Fruit fly (Drosophila melanogaster) whole organism, wandering third instar larva: Measurements from ENCODE around the gene CG42337.

Source experiments
- Abd-B ChIP-seq: fragments of >200 bp; optimal IDR thresholded peaks from 2 replicates; lab custom pipeline; 2017; ENCODE audit warnings: missing biosample characterization, missing genetic modification characterization
- CrebA ChIP-seq: fragments of 200-800 bp; sonication (Bioruptor generic); optimal IDR thresholded peaks from 2 replicates; lab custom pipeline; 2016; ENCODE audit warnings: missing biosample characterization, mild to moderate bottlenecking, missing genetic modification characterization, borderline replicate concordance
- Dif ChIP-seq: fragments of 200-275, 200-300 bp; sonication (Bioruptor generic); optimal IDR thresholded peaks from 2 replicates; lab custom pipeline; 2018; ENCODE audit warnings: missing biosample characterization, missing genetic modification characterization; ENCODE audit not compliant: partially characterized antibody
- GATAd ChIP-seq: sonication (Bioruptor generic); optimal IDR thresholded peaks from 2 replicates; lab custom pipeline; 2016; ENCODE audit warnings: missing biosample characterization, missing genetic modification characterization
- HLH106 ChIP-seq: fragments of 200-800 bp; optimal IDR thresholded peaks from 3 replicates; lab custom pipeline; 2019; ENCODE audit warnings: missing biosample characterization, mild to moderate bottlenecking, missing genetic modification characterization, moderate library complexity
- Hnf4 ChIP-seq: fragments of 200-800 bp; sonication (Bioruptor generic); optimal IDR thresholded peaks from 2 replicates; lab custom pipeline; 2016; ENCODE audit warnings: missing biosample characterization, mild to moderate bottlenecking, missing genetic modification characterization
- Hr78 ChIP-seq: fragments of >200 bp; optimal IDR thresholded peaks from 2 replicates; lab custom pipeline; 2017; ENCODE audit warnings: missing biosample characterization, missing genetic modification characterization
- Hr83 ChIP-seq: fragments of 200-300 bp; sonication (Bioruptor generic); optimal IDR thresholded peaks from 2 replicates; lab custom pipeline; 2016; ENCODE audit warnings: missing biosample characterization, mild to moderate bottlenecking, missing genetic modification characterization, moderate library complexity; ENCODE audit not compliant: poor library complexity, severe bottlenecking
- Jra ChIP-seq: sonication (Bioruptor generic); optimal IDR thresholded peaks from 2 replicates; lab custom pipeline; 2016; ENCODE audit warnings: missing biosample characterization, missing genetic modification characterization
- Mio ChIP-seq: sonication (Bioruptor generic); optimal IDR thresholded peaks from 2 replicates; lab custom pipeline; 2016; ENCODE audit warnings: missing biosample characterization, missing genetic modification characterization
- Myc ChIP-seq: fragments of >200 bp; optimal IDR thresholded peaks from 2 replicates; lab custom pipeline; 2017
- N ChIP-seq: fragments of >200 bp; optimal IDR thresholded peaks from 2 replicates; lab custom pipeline; 2018; ENCODE audit warnings: missing biosample characterization, missing external identifiers, missing genetic modification characterization
- OdsH ChIP-seq: fragments of 200-800 bp; sonication (Bioruptor generic); optimal IDR thresholded peaks from 2 replicates; lab custom pipeline; 2016; ENCODE audit warnings: missing biosample characterization, mild to moderate bottlenecking, missing genetic modification characterization
- Rel ChIP-seq, 2 experiments: fragments of 200-800 bp; sonication (Bioruptor generic) in 1 of 2; optimal IDR thresholded peaks; 2 replicates in 1 of 2; 3 replicates in 1 of 2; lab custom pipeline; 2016 to 2019; ENCODE audit warnings: mild to moderate bottlenecking in 2 of 2, missing biosample characterization in 2 of 2, missing genetic modification characterization in 2 of 2, moderate library complexity in 1 of 2
- Sp1 ChIP-seq: fragments of 200-800 bp; sonication (Bioruptor generic); optimal IDR thresholded peaks from 3 replicates; lab custom pipeline; 2019; ENCODE audit warnings: missing biosample characterization, mild to moderate bottlenecking, missing genetic modification characterization, moderate library complexity
- Vsx2 ChIP-seq: fragments of 200-300, 225-300 bp; sonication (Bioruptor generic); optimal IDR thresholded peaks from 2 replicates; lab custom pipeline; 2018; ENCODE audit warnings: missing biosample characterization, missing genetic modification characterization; ENCODE audit not compliant: partially characterized antibody
- br ChIP-seq: fragments of 200-800 bp; sonication (Bioruptor generic); optimal IDR thresholded peaks from 2 replicates; lab custom pipeline; 2016; ENCODE audit warnings: missing biosample characterization, missing genetic modification characterization
- brk ChIP-seq: fragments of 200-800 bp; sonication (Bioruptor generic); optimal IDR thresholded peaks from 2 replicates; lab custom pipeline; 2016; ENCODE audit warnings: missing biosample characterization, mild to moderate bottlenecking, missing genetic modification characterization
- dl ChIP-seq, 2 experiments: fragments of 175-275, 200-275 bp in 1 of 2; fragments of 200-275 bp in 1 of 2; sonication (Bioruptor generic); optimal IDR thresholded peaks; lab custom pipeline; 2018; ENCODE audit warnings: mild to moderate bottlenecking in 2 of 2, missing biosample characterization in 2 of 2, missing genetic modification characterization in 2 of 2, moderate library complexity in 2 of 2; ENCODE audit not compliant: partially characterized antibody in 2 of 2, insufficient read depth in 1 of 2
- dmrt93B ChIP-seq: fragments of 200-800 bp; sonication (Bioruptor generic); optimal IDR thresholded peaks from 2 replicates; lab custom pipeline; 2018; ENCODE audit warnings: missing biosample characterization, mild to moderate bottlenecking, missing genetic modification characterization
- dsf ChIP-seq: sonication (Bioruptor generic); optimal IDR thresholded peaks from 2 replicates; lab custom pipeline; 2016; ENCODE audit warnings: missing biosample characterization, missing genetic modification characterization, borderline replicate concordance
- fru ChIP-seq: fragments of 200-800 bp; sonication (Bioruptor generic); optimal IDR thresholded peaks from 3 replicates; lab custom pipeline; 2016; ENCODE audit warnings: missing biosample characterization, mild to moderate bottlenecking, missing genetic modification characterization
- h ChIP-seq: fragments of 200-800 bp; sonication (Bioruptor generic); optimal IDR thresholded peaks from 3 replicates; lab custom pipeline; 2016; ENCODE audit warnings: missing biosample characterization, mild to moderate bottlenecking, missing genetic modification characterization
- jim ChIP-seq: fragments of 175-275, 200-325 bp; sonication (Bioruptor generic); optimal IDR thresholded peaks from 2 replicates; lab custom pipeline; 2016; ENCODE audit warnings: missing biosample characterization, mild to moderate bottlenecking, missing genetic modification characterization
- pan ChIP-seq: fragments of >200 bp; optimal IDR thresholded peaks from 2 replicates; lab custom pipeline; 2017
- psq ChIP-seq: fragments of 200-800 bp; sonication (Bioruptor generic); optimal IDR thresholded peaks from 3 replicates; lab custom pipeline; 2017; ENCODE audit warnings: missing biosample characterization, mild to moderate bottlenecking, missing genetic modification characterization, moderate library complexity
- rgr ChIP-seq: fragments of 200-800 bp; sonication (Bioruptor generic); optimal IDR thresholded peaks from 3 replicates; lab custom pipeline; 2016; ENCODE audit warnings: missing biosample characterization, mild to moderate bottlenecking, missing genetic modification characterization
- sv ChIP-seq: fragments of 200-800 bp; sonication (Bioruptor generic); optimal IDR thresholded peaks from 3 replicates; lab custom pipeline; 2016; ENCODE audit warnings: missing biosample characterization, missing genetic modification characterization
- tai ChIP-seq: sonication (Bioruptor generic); optimal IDR thresholded peaks from 2 replicates; lab custom pipeline; 2016; ENCODE audit warnings: missing biosample characterization, missing genetic modification characterization
- woc ChIP-seq: sonication (Bioruptor generic); optimal IDR thresholded peaks from 2 replicates; lab custom pipeline; 2016; ENCODE audit warnings: missing biosample characterization, mild to moderate bottlenecking, missing genetic modification characterization

The CG42337 gene

DNA sequence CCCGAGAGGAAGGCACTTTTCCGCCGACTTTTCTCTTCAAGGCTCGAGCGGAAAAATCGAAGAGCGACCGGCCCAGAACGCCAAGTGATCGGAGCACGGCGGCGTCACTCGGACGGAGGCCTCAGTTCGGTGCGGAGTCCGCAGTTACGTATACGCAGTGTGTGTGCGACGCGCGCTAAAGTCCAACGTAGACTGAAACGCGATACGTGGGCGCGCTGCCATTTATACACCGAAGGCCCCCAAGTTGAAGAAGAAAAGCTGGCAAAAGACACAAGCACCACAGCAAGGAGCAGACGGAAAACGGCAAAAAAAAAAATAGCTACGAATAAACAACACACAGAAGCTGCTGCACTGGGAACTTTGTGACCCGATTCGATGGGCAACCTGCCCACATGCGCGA lies at the start of gene CG42337:
CG42337 (minus strand) TSS at position 194 of the 400 bp plus-strand sequence.
- no peak for TF ChIP-seq HLH106 (tag; lab: Kevin White, UChicago)

DNA sequence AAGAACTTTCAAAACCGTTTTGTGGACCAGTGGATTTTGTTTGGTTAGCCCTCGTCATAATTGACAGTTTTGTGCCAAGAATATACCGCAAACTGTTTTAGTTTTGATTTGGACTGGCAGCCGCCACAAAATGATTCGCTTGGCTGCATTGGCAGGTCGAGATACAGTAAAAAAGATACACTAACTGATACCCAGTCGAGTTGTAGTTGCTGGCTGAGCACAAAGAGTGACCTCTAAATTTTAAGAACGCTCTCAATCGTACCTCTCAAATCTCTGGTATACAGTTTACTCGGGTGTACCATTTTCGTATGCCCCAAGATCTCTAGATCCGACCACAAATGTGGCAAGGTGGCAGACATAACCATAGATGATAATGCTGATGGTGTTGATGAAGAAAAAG lies 49.8 kb upstream of the CG42337 start:
- no peak for TF ChIP-seq rgr
- TF ChIP-seq HLH106 (tag; lab: Kevin White, UChicago), result no peak
- TF ChIP-seq dsf (GFP tag; lab: Kevin White, UChicago), result no peak
- TF ChIP-seq Vsx2, result no peak
- no peak for TF ChIP-seq brk (GFP tag; lab: Kevin White, UChicago)
- no peak for TF ChIP-seq Hr83
- no peak for TF ChIP-seq Hr78 (GFP tag; lab: Kevin White, UChicago)
- no peak for TF ChIP-seq Abd-B (GFP tag; lab: Kevin White, UChicago)
- no peak for TF ChIP-seq h (GFP tag; lab: Kevin White, UChicago)
- TF ChIP-seq woc (GFP tag; lab: Kevin White, UChicago), result no peak
- TF ChIP-seq tai (GFP tag; lab: Kevin White, UChicago), result no peak

DNA sequence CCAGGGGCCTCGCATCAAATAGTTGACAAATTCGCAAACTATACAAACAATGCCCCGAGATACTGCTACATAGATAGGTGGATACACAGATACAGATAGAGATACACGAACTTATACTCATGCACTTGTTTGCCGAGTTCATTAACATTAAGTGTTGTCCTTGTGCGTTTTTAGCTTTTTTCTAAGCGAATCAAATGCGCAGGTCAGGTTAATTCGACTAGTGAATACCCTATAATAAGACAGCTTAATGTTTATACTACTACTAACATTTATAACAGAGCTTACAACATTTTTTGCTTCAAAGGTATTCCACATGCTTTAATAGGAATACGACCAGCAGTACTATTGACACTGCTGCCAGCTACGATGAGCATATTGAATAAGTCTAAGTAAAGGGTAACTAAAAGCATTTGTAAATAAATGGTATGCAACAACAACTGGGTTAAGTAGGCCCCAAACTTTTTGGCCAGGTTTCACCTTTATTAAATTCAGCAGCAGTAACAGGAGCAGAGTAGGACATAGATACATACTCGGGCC lies 48.4 kb upstream of the CG42337 start:
- TF ChIP-seq Vsx2 (no peak), Sp1 (GFP tag; lab: Kevin White, UChicago) (no peak), rgr (no peak), N (GFP tag; lab: Kevin White, UChicago) (no peak), HLH106 (tag; lab: Kevin White, UChicago) (no peak), psq (GFP tag; lab: Kevin White, UChicago) (no peak), Dif (GFP tag; lab: Kevin White, UChicago) (no peak), sv (GFP tag; lab: Kevin White, UChicago) (no peak), woc (GFP tag; lab: Kevin White, UChicago) (no peak), Myc (lab: Kevin White, UChicago) (no peak), Rel (GFP tag; optimal IDR thresholded peaks at IDR 0.05; lab: Kevin White, UChicago) (no peak), Rel (tag; optimal IDR thresholded peaks at IDR 0.05; lab: Kevin White, UChicago) (no peak), Mio (GFP tag; lab: Kevin White, UChicago) (no peak)

DNA sequence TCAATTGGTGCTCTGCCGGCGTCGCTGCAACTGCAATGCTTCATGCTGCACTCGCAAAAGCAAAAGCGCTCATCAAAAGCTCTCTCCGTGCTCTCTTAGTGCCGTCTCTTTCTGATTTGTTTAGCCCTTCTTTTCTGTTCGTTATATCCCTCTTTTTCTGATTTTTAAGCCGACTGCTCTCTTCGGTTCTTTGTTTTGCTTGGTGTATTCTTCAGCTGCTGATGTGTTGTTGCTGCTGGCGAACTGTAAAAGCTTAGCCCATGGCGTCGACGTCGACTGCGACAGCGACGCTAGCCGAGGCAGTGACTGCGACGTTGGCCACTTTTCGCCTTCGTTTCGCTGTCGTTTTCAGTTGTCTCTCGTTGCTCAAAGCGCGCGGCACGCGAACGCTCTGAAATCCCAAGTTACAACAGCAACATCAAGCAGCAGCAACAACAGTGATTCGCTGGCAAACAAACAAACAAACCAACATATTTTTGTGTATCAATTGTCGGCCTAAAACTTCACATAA lies 46.9 kb upstream of the CG42337 start:
- TF ChIP-seq Myc (lab: Kevin White, UChicago), result no peak
- peak; percentile 57 for TF ChIP-seq h (GFP tag; lab: Kevin White, UChicago)
- TF ChIP-seq Abd-B (GFP tag; lab: Kevin White, UChicago), result no peak
- no peak for TF ChIP-seq Hnf4 (GFP tag; lab: Kevin White, UChicago)
- TF ChIP-seq HLH106 (tag; lab: Kevin White, UChicago), result no peak
- peak; percentile 46 for TF ChIP-seq CrebA (GFP tag; lab: Kevin White, UChicago)
- peak; percentile 58 to 70 for TF ChIP-seq dl (GFP tag; optimal IDR thresholded peaks at IDR 0.05; lab: Kevin White, UChicago; ENCODE audit: insufficient read depth in 1 of 2, partially characterized antibody in 2 of 2)
- TF ChIP-seq OdsH, result no peak
- TF ChIP-seq rgr, result peak; percentile 10
- TF ChIP-seq Rel (GFP tag; optimal IDR thresholded peaks at IDR 0.05; lab: Kevin White, UChicago), result no peak
- peak; percentile 47 for TF ChIP-seq Rel (tag; optimal IDR thresholded peaks at IDR 0.05; lab: Kevin White, UChicago)
- TF ChIP-seq Jra (GFP tag; lab: Kevin White, UChicago), result no peak
- TF ChIP-seq Sp1 (GFP tag; lab: Kevin White, UChicago), result peak; percentile 49
- peak; percentile 1 for TF ChIP-seq br (GFP tag; lab: Kevin White, UChicago)
- TF ChIP-seq psq (GFP tag; lab: Kevin White, UChicago), result peak; percentile 96
- peak; percentile 45 for TF ChIP-seq Dif (GFP tag; lab: Kevin White, UChicago)
- TF ChIP-seq brk (GFP tag; lab: Kevin White, UChicago), result no peak

DNA sequence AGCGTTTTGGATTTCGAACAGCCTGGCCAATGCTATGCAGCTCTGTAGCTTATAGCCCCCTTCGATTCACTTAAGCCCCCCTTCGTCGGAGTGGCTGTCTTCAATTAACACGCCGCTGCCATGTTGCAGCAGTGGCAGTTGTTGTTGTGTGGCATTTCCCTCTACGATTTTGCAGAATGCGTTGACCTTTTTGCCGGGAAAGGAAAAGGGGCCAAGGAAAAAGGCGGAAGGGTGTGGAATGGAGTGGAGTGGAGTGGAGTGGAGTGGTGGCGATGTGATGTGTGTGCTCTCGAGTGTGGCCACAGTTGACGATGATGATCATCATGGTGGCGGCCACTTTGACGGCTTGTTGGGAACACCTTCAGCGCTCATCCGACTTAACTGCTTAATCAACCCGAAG lies 45.2 kb upstream of the CG42337 start:
- TF ChIP-seq CrebA (GFP tag; lab: Kevin White, UChicago) (no peak), fru (GFP tag; lab: Kevin White, UChicago) (no peak), Vsx2 (no peak), dmrt93B (GFP tag; lab: Kevin White, UChicago) (no peak), pan (lab: Kevin White, UChicago) (no peak), brk (GFP tag; lab: Kevin White, UChicago) (no peak), GATAd (GFP tag; lab: Kevin White, UChicago) (no peak), jim (GFP tag; lab: Kevin White, UChicago) (no peak)
